Worm (Caenorhabditis elegans): ENCODE measurements around the gene T24H7.8.

DNA sequence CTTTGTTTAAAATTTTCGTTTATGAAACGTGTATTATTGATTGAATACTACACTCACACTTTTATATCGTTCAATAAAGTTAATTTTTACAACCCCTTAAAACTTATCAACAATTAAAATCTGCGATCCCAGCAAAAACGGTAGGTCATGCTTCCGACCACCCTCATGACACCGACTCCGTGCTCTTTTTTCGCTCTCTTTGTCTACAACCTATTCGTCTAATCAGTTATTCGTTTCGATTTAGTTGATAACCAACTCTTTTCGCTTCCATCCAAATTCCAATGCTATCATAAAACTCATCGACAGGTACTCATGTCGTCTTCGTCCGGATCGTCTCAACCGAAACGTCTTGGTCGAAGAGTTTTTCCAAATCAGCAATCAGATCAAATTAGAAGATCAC lies 41.2 kb downstream of the T24H7.8 start, which contains the start of gene F13H8.1:
- no peak for TF ChIP-seq nhr-25 (tag; optimal IDR thresholded peaks at IDR 0.05)
- no peak for TF ChIP-seq nhr-43 (tag; optimal IDR thresholded peaks at IDR 0.05; ENCODE audit: poor library complexity, severe bottlenecking)
- TF ChIP-seq zag-1 (tag; optimal IDR thresholded peaks at IDR 0.05) = no peak
- no peak for TF ChIP-seq nhr-28 (tag; optimal IDR thresholded peaks at IDR 0.05)

All from whole organism, L3 larva.